Worm (Caenorhabditis elegans) whole organism, mixed stage, embryonic: ENCODE data around the gene hmt-1.
A peak's percentile ranks its signal among the peaks of the same experiment; 100 is the strongest.

Experiments used
- M03D4.4 ChIP-seq: sonication (generic microtip); optimal IDR thresholded peaks from 2 replicates; lab custom pipeline; 2017; ENCODE audit warnings: mild to moderate bottlenecking, missing genetic modification characterization, missing compliant biosample characterization
- bed-3 ChIP-seq: fragments of 200-800 bp; sonication (Bioruptor generic); optimal IDR thresholded peaks from 3 replicates; lab custom pipeline; 2018; ENCODE audit warnings: mild to moderate bottlenecking, missing genetic modification characterization, moderate library complexity, missing compliant biosample characterization
- blmp-1 ChIP-seq: fragments of 150-350 bp; optimal IDR thresholded peaks from 2 replicates; lab custom pipeline; 2014; ENCODE audit warnings: missing biosample characterization, missing genetic modification characterization
- ceh-39 ChIP-seq: fragments of 150-350 bp; optimal IDR thresholded peaks from 2 replicates; lab custom pipeline; 2014; ENCODE audit warnings: missing biosample characterization, missing genetic modification characterization
- ceh-43 ChIP-seq: fragments of 200-800 bp; sonication (Bioruptor generic); optimal IDR thresholded peaks from 2 replicates; lab custom pipeline; 2018; ENCODE audit warnings: mild to moderate bottlenecking, missing genetic modification characterization, moderate library complexity, missing compliant biosample characterization
- ceh-83 ChIP-seq: fragments of 200-800 bp; sonication (Bioruptor generic); optimal IDR thresholded peaks from 2 replicates; lab custom pipeline; 2018; ENCODE audit warnings: mild to moderate bottlenecking, missing genetic modification characterization, missing compliant biosample characterization
- ces-1 ChIP-seq: fragments of 150-350 bp; optimal IDR thresholded peaks from 2 replicates; lab custom pipeline; 2014; ENCODE audit warnings: missing biosample characterization, missing genetic modification reagents, missing genetic modification characterization
- cnd-1 ChIP-seq: fragments of 200-800 bp; sonication (Bioruptor generic); optimal IDR thresholded peaks from 2 replicates; lab custom pipeline; 2018; ENCODE audit warnings: mild to moderate bottlenecking, missing genetic modification characterization, missing compliant biosample characterization
- drap-1 ChIP-seq: fragments of 200-800 bp; sonication (Bioruptor generic); optimal IDR thresholded peaks from 3 replicates; lab custom pipeline; 2018; ENCODE audit warnings: mild to moderate bottlenecking, missing genetic modification characterization, missing compliant biosample characterization
- elt-1 ChIP-seq: sonication (generic microtip); optimal IDR thresholded peaks from 2 replicates; lab custom pipeline; 2017; ENCODE audit warnings: missing genetic modification characterization, mild to moderate bottlenecking, missing compliant biosample characterization, antibody characterized with exemption, moderate library complexity, borderline replicate concordance; ENCODE audit not compliant: insufficient read depth
- elt-3 ChIP-seq: fragments of 150-350 bp; optimal IDR thresholded peaks from 2 replicates; lab custom pipeline; 2014; ENCODE audit warnings: missing biosample characterization, missing genetic modification characterization
- flh-1 ChIP-seq: fragments of 200-800 bp; sonication (Bioruptor generic); optimal IDR thresholded peaks from 2 replicates; lab custom pipeline; 2018; ENCODE audit warnings: mild to moderate bottlenecking, missing genetic modification characterization, moderate library complexity, missing compliant biosample characterization
- ham-2 ChIP-seq: fragments of 200-800 bp; sonication (Bioruptor generic); optimal IDR thresholded peaks from 2 replicates; lab custom pipeline; 2018; ENCODE audit warnings: mild to moderate bottlenecking, missing genetic modification characterization, missing compliant biosample characterization
- hlh-1 ChIP-seq: fragments of 150-350 bp; optimal IDR thresholded peaks from 2 replicates; lab custom pipeline; 2014; ENCODE audit warnings: missing biosample characterization, missing genetic modification reagents, missing genetic modification characterization
- lin-13 ChIP-seq: fragments of 150-350 bp; optimal IDR thresholded peaks from 2 replicates; lab custom pipeline; 2014; ENCODE audit warnings: missing biosample characterization, missing genetic modification characterization
- lin-32 ChIP-seq: fragments of 200-800 bp; sonication (Bioruptor generic); optimal IDR thresholded peaks from 2 replicates; lab custom pipeline; 2018; ENCODE audit warnings: mild to moderate bottlenecking, missing genetic modification characterization, missing compliant biosample characterization
- lsy-2 ChIP-seq: fragments of 150-350 bp; optimal IDR thresholded peaks from 2 replicates; lab custom pipeline; 2014; ENCODE audit warnings: missing biosample characterization, missing genetic modification characterization
- mab-5 ChIP-seq: fragments of 150-350 bp; optimal IDR thresholded peaks from 2 replicates; lab custom pipeline; 2014; ENCODE audit warnings: missing biosample characterization, missing genetic modification characterization
- mep-1 ChIP-seq: fragments of 150-350 bp; optimal IDR thresholded peaks from 2 replicates; lab custom pipeline; 2017; ENCODE audit warnings: missing biosample characterization, missing genetic modification reagents, missing genetic modification characterization, inconsistent platforms
- mls-2 ChIP-seq: sonication (generic microtip); optimal IDR thresholded peaks from 2 replicates; lab custom pipeline; 2016; ENCODE audit warnings: mild to moderate bottlenecking, missing genetic modification characterization, moderate library complexity, missing compliant biosample characterization
- nhr-12 ChIP-seq: fragments of 150-350 bp; optimal IDR thresholded peaks from 2 replicates; lab custom pipeline; 2014; ENCODE audit warnings: missing biosample characterization, missing genetic modification characterization
- nhr-2 ChIP-seq: fragments of 150-350 bp; optimal IDR thresholded peaks from 2 replicates; lab custom pipeline; 2014; ENCODE audit warnings: missing biosample characterization, missing genetic modification characterization
- nhr-237 ChIP-seq: fragments of 150-350 bp; optimal IDR thresholded peaks from 2 replicates; lab custom pipeline; 2014; ENCODE audit warnings: missing biosample characterization, missing genetic modification characterization
- nhr-28 ChIP-seq: fragments of 150-350 bp; optimal IDR thresholded peaks from 2 replicates; lab custom pipeline; 2014; ENCODE audit warnings: missing biosample characterization, missing genetic modification characterization
- nhr-76 ChIP-seq: sonication (generic microtip); optimal IDR thresholded peaks from 2 replicates; lab custom pipeline; 2017; ENCODE audit warnings: missing biosample characterization, missing genetic modification characterization
- pha-4 ChIP-seq: fragments of 150-350 bp; optimal IDR thresholded peaks from 2 replicates; lab custom pipeline; 2018; ENCODE audit warnings: missing biosample characterization, missing genetic modification reagents, missing genetic modification characterization
- sem-2 ChIP-seq: fragments of 200-800 bp; sonication (Bioruptor generic); optimal IDR thresholded peaks from 2 replicates; lab custom pipeline; 2018; ENCODE audit warnings: mild to moderate bottlenecking, missing genetic modification characterization, missing compliant biosample characterization
- snpc-4 ChIP-seq: fragments of 150-350 bp; optimal IDR thresholded peaks from 2 replicates; lab custom pipeline; 2014; ENCODE audit warnings: missing biosample characterization, missing genetic modification characterization
- sptf-1 ChIP-seq: sonication (generic microtip); optimal IDR thresholded peaks from 2 replicates; lab custom pipeline; 2017; ENCODE audit warnings: mild to moderate bottlenecking, missing genetic modification characterization, moderate library complexity, missing compliant biosample characterization
- tbx-8 ChIP-seq: fragments of 200-800 bp; sonication (Bioruptor generic); optimal IDR thresholded peaks from 2 replicates; lab custom pipeline; 2018; ENCODE audit warnings: mild to moderate bottlenecking, missing genetic modification characterization, moderate library complexity, missing compliant biosample characterization
- unc-120 ChIP-seq: sonication (generic microtip); optimal IDR thresholded peaks from 2 replicates; lab custom pipeline; 2017; ENCODE audit warnings: missing genetic modification characterization, missing compliant biosample characterization; ENCODE audit not compliant: poor library complexity, severe bottlenecking
- unc-39 ChIP-seq: fragments of 150-350 bp; optimal IDR thresholded peaks from 2 replicates; lab custom pipeline; 2014; ENCODE audit warnings: missing biosample characterization, missing genetic modification characterization
- unc-62 ChIP-seq: fragments of 150-350 bp; optimal IDR thresholded peaks from 2 replicates; lab custom pipeline; 2014; ENCODE audit warnings: missing biosample characterization, missing genetic modification reagents, missing genetic modification characterization
- zip-8 ChIP-seq: fragments of 150-350 bp; optimal IDR thresholded peaks from 2 replicates; lab custom pipeline; 2014; ENCODE audit warnings: missing biosample characterization, missing genetic modification characterization
- ztf-11 ChIP-seq: fragments of 150-350 bp; optimal IDR thresholded peaks from 2 replicates; lab custom pipeline; 2014; ENCODE audit warnings: missing biosample characterization, missing genetic modification characterization

hmt-1 gene

DNA sequence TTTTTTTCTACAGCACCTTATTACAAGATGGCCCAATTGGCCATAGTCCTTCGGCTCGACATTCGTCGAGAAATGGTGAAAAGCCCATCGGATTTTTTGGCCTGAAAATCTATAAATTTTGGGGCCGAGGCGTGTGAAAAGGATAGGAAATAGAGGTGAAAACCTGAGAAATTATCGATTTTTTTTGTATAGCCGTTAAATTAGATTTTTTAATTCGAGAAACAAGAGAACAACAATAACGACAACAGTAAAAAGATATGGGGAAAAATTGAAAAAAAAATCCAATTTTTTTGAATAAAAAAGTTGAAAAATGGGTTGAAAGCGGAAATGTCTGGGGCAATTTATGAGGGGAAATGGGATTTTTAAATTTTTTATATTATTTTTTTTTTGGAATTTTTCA is at the start of gene hmt-1:
TSS of gene hmt-1 (minus strand) at position 101 of the 400 bp plus-strand sequence.
- TF ChIP-seq nhr-237 (tag; lab: Kevin White, UChicago) (no peak), pha-4 (no peak), ztf-11 (tag; lab: Kevin White, UChicago) (no peak), ceh-83 (GFP tag; lab: Kevin White, UChicago) (no peak), ceh-39 (tag; lab: Kevin White, UChicago) (no peak), zip-8 (tag; lab: Kevin White, UChicago) (no peak), unc-120 (no peak), lin-32 (no peak), sem-2 (GFP tag; lab: Kevin White, UChicago) (no peak), ceh-43 (GFP tag; lab: Kevin White, UChicago) (no peak), hlh-1 (tag; lab: Kevin White, UChicago) (no peak), tbx-8 (GFP tag; lab: Kevin White, UChicago) (no peak), nhr-2 (tag; lab: Kevin White, UChicago) (no peak), bed-3 (GFP tag; lab: Kevin White, UChicago) (no peak), mab-5 (no peak), elt-3 (no peak), nhr-28 (tag; lab: Kevin White, UChicago) (no peak)

DNA sequence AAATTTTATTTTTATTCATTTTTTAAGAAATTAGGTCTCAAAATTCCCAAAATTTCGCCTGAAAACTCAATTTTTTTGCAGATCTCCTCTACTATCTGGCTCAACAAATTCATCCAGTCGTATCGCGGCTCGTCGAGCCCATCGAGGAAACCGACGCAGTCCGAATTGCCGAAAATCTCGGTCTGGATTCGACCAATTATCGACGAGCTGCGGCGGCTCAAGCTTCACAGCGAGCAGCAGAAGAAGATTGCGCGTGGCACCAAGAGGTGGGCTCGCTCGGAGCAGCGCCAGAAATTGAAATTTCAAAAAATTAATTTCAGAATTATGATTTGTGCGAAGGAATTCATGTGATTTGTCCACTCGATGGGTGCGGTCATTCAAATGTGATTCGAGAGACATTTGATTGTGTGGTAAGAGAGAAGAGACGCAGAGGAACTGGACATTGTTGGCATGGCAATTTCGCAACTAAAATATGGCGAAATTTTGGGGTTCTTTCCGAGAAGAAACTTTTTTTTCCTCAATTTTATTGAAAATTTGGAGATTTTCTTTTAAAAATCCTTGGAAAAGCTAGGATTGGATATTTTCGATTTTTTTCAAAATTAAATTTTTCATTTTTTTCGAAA is 49.6 kb upstream of the hmt-1 start:
- TF ChIP-seq mls-2 (no peak), ham-2 (GFP tag; lab: Kevin White, UChicago) (no peak), unc-39 (tag; lab: Kevin White, UChicago) (no peak), snpc-4 (no peak), hlh-1 (tag; lab: Kevin White, UChicago) (no peak), flh-1 (GFP tag; lab: Kevin White, UChicago) (no peak), nhr-76 (tag; lab: Kevin White, UChicago) (no peak), ceh-43 (GFP tag; lab: Kevin White, UChicago) (no peak), mep-1 (no peak), nhr-28 (tag; lab: Kevin White, UChicago) (no peak)

DNA sequence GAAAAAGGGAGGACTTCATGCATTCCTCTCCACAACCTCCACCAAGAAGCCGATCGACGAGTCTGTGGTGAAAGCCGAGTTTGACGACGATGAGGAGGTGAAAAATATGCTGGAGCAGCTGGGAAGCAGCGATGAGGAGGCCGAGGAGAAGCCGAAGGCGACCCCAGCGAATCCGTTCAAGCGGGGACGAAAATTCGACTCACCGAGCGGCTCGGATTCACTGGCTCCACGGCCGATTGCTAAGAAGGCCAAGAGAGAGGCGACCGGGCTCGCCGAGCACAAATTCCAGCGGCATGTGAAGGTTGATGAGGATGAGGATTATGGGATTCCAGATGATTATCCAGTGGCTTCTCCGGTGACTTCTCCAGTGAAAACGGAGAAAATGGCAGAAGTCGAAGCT is 43.1 kb upstream of the hmt-1 start:
- TF ChIP-seq pha-4 (no peak), ceh-43 (GFP tag; lab: Kevin White, UChicago) (no peak), mab-5 (no peak), mep-1 (no peak)

DNA sequence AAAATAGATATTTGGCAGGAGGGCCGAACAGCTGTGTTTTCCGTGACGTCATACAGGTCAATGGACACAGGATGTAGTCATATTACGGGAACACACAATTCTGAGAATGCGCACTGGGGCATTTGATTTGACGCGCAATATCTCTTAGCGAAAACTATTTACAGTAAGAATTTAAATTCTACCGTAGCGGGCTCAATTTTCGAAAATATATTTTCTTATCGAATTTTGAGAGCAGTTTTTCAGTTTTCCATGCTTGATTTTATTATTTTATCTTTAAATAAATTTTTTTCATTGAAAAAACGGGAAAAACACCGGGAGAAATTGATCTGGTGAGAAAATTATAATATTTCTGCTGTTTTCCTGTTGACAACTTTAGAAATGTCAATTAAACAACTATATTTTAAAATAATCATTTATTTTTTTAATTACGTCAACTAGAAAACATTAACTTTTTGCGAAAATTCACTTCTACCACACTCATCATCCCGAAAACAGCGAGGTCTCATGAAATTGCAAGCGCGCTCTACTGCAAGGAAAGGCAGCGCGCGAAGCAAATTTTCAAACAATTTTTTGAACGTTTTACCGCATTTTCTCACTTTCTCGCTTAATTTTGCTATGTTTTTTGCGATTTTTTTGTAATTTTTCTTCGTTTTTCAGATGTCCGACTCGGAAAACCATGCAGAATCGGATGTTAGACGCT is 42.2 kb upstream of the hmt-1 start, which contains the start of the genes Y47D3A.1 and pola-1:
TSS of gene Y47D3A.1 (minus strand) at position 51 of the 700 bp plus-strand sequence.
TSS of gene pola-1 (plus strand) at position 658 of the 700 bp plus-strand sequence.
- TF ChIP-seq ztf-11 (tag; lab: Kevin White, UChicago) = no peak
- TF ChIP-seq unc-62 (GFP tag; lab: Kevin White, UChicago) = no peak
- TF ChIP-seq cnd-1 (tag; lab: Kevin White, UChicago) = peak; percentile 33
- TF ChIP-seq flh-1 (GFP tag; lab: Kevin White, UChicago) = no peak
- no peak for TF ChIP-seq nhr-76 (tag; lab: Kevin White, UChicago)
- peak; percentile 43 for TF ChIP-seq lin-32
- TF ChIP-seq zip-8 (tag; lab: Kevin White, UChicago) = peak; percentile 44
- no peak for TF ChIP-seq nhr-28 (tag; lab: Kevin White, UChicago)
- TF ChIP-seq lsy-2 = peak; percentile 63
- TF ChIP-seq bed-3 (GFP tag; lab: Kevin White, UChicago) = peak; percentile 9
- TF ChIP-seq nhr-237 (tag; lab: Kevin White, UChicago) = peak; percentile 40
- TF ChIP-seq tbx-8 (GFP tag; lab: Kevin White, UChicago) = no peak
- TF ChIP-seq pha-4 = peak; percentile 15
- TF ChIP-seq hlh-1 (tag; lab: Kevin White, UChicago) = peak; percentile 36
- peak; percentile 60 for TF ChIP-seq ces-1 (GFP tag; lab: Kevin White, UChicago)
- TF ChIP-seq ceh-39 (tag; lab: Kevin White, UChicago) = peak; percentile 63
- TF ChIP-seq lin-13 = peak; percentile 84
- TF ChIP-seq unc-39 (tag; lab: Kevin White, UChicago) = no peak
- peak; percentile 10 for TF ChIP-seq drap-1 (GFP tag; lab: Kevin White, UChicago)
- TF ChIP-seq mep-1 = peak; percentile 81
- no peak for TF ChIP-seq elt-3
- TF ChIP-seq M03D4.4 (tag; lab: Kevin White, UChicago) = peak; percentile 42
- no peak for TF ChIP-seq nhr-12 (tag; lab: Kevin White, UChicago)
- TF ChIP-seq unc-120 = peak; percentile 5
- TF ChIP-seq elt-1 (tag; lab: Kevin White, UChicago) = no peak
- no peak for TF ChIP-seq mab-5
- TF ChIP-seq blmp-1 (tag; lab: Kevin White, UChicago) = no peak
- TF ChIP-seq sptf-1 (tag; lab: Kevin White, UChicago) = peak; percentile 76
- TF ChIP-seq sem-2 (GFP tag; lab: Kevin White, UChicago) = no peak
- peak; percentile 21 for TF ChIP-seq ceh-43 (GFP tag; lab: Kevin White, UChicago)
- no peak for TF ChIP-seq nhr-2 (tag; lab: Kevin White, UChicago)
- no peak for TF ChIP-seq ham-2 (GFP tag; lab: Kevin White, UChicago)
- TF ChIP-seq snpc-4 = no peak
- TF ChIP-seq ceh-83 (GFP tag; lab: Kevin White, UChicago) = peak; percentile 56
- no peak for TF ChIP-seq mls-2
